Fruit fly (Drosophila melanogaster) whole organism, embryonic: ENCODE data around the gene sdk.
A peak's percentile ranks its signal among the peaks of the same experiment; 100 is the strongest.

Experiments
- Bdp1 ChIP-seq: fragments of 200-800 bp; sonication (Bioruptor generic); optimal IDR thresholded peaks from 3 replicates; lab custom pipeline; 2016; ENCODE audit warnings: missing biosample characterization, missing genetic modification characterization
- CG10543 ChIP-seq: fragments of 200-800 bp; sonication (Bioruptor generic); optimal IDR thresholded peaks from 3 replicates; lab custom pipeline; 2017; ENCODE audit warnings: missing biosample characterization, mild to moderate bottlenecking, missing genetic modification characterization, moderate library complexity
- CG11560 ChIP-seq: fragments of 200-800 bp; sonication (Bioruptor generic); IDR thresholded peaks from 3 replicates; pipeline ENCODE4 v1.3.6; 2022; ENCODE audit warnings: missing biosample characterization, missing genetic modification characterization
- CG11695 ChIP-seq: fragments of 200-800 bp; sonication (Bioruptor generic); IDR thresholded peaks from 3 replicates; pipeline ENCODE4 v1.3.6; 2022; ENCODE audit warnings: missing biosample characterization, missing genetic modification characterization
- CG11696 ChIP-seq: fragments of 200-800 bp; sonication (Bioruptor generic); IDR thresholded peaks from 2 replicates; pipeline ENCODE4 v1.3.6; 2022; ENCODE audit warnings: missing biosample characterization, missing genetic modification characterization
- CG1233 ChIP-seq: fragments of 200-800 bp; sonication (Bioruptor generic); optimal IDR thresholded peaks from 4 replicates; lab custom pipeline; 2018; ENCODE audit warnings: missing biosample characterization, mild to moderate bottlenecking, missing genetic modification characterization
- CG14050 ChIP-seq: fragments of 200-800 bp; sonication (Bioruptor generic); IDR thresholded peaks from 3 replicates; pipeline ENCODE4 v1.3.6; 2022; ENCODE audit warnings: missing biosample characterization, missing genetic modification characterization
- CG14667 ChIP-seq: fragments of 200-800 bp; sonication (Bioruptor generic); IDR thresholded peaks from 2 replicates; pipeline ENCODE4 v1.3.6; 2022; ENCODE audit warnings: missing biosample characterization, missing genetic modification characterization
- CG1603 ChIP-seq: fragments of 200-800 bp; sonication (Bioruptor generic); optimal IDR thresholded peaks from 2 replicates; lab custom pipeline; 2019; ENCODE audit warnings: missing biosample characterization, mild to moderate bottlenecking, missing genetic modification characterization, moderate library complexity
- CG16863 ChIP-seq: fragments of 200-800 bp; sonication (Bioruptor generic); optimal IDR thresholded peaks from 3 replicates; lab custom pipeline; 2016; ENCODE audit warnings: missing biosample characterization, missing genetic modification characterization
- CG2116 ChIP-seq: fragments of 200-800 bp; sonication (Bioruptor generic); optimal IDR thresholded peaks from 3 replicates; lab custom pipeline; 2018; ENCODE audit warnings: missing biosample characterization, mild to moderate bottlenecking, missing genetic modification characterization
- CG32532 ChIP-seq: fragments of 200-800 bp; sonication (Bioruptor generic); IDR thresholded peaks from 2 replicates; pipeline ENCODE4 v1.3.6; 2022; ENCODE audit warnings: missing biosample characterization, missing genetic modification characterization
- CG34376 ChIP-seq: fragments of 200-800 bp; sonication (Bioruptor generic); optimal IDR thresholded peaks from 2 replicates; lab custom pipeline; 2018; ENCODE audit warnings: missing biosample characterization, mild to moderate bottlenecking, missing genetic modification characterization
- CG3726 ChIP-seq: fragments of 200-800 bp; sonication (Bioruptor generic); IDR thresholded peaks from 3 replicates; pipeline ENCODE4, ENCODE4 v1.3.6; 2022; ENCODE audit warnings: missing biosample characterization, missing genetic modification characterization
- CG4360 ChIP-seq: fragments of 200-800 bp; sonication (Bioruptor generic); IDR thresholded peaks from 2 replicates; pipeline ENCODE4 v1.3.6; 2022; ENCODE audit warnings: missing biosample characterization, missing genetic modification characterization
- CG6175 ChIP-seq: fragments of 200-800 bp; sonication (Bioruptor generic); IDR thresholded peaks from 3 replicates; pipeline ENCODE4 v1.3.6; 2022; ENCODE audit warnings: missing biosample characterization, missing genetic modification characterization
- CG7556 ChIP-seq: fragments of 200-800 bp; sonication (Bioruptor generic); optimal IDR thresholded peaks from 2 replicates; lab custom pipeline; 2017; ENCODE audit warnings: missing biosample characterization, mild to moderate bottlenecking, missing genetic modification characterization
- CG9817 ChIP-seq: fragments of 200-800 bp; sonication (Bioruptor generic); optimal IDR thresholded peaks from 2 replicates; lab custom pipeline; 2018; ENCODE audit warnings: missing biosample characterization, mild to moderate bottlenecking, missing genetic modification characterization, moderate library complexity
- CoRest ChIP-seq: fragments of 200-800 bp; sonication (Bioruptor generic); optimal IDR thresholded peaks from 3 replicates; lab custom pipeline; 2018; ENCODE audit warnings: missing biosample characterization, mild to moderate bottlenecking, missing genetic modification characterization, moderate library complexity
- Dref ChIP-seq: fragments of 200-800 bp; sonication (Bioruptor generic); IDR thresholded peaks from 2 replicates; pipeline ENCODE4 v1.3.6; 2022; ENCODE audit warnings: missing biosample characterization, missing genetic modification characterization
- ERR ChIP-seq: fragments of 200-800 bp; sonication (Bioruptor generic); optimal IDR thresholded peaks from 2 replicates; lab custom pipeline; 2016; ENCODE audit warnings: missing biosample characterization, missing genetic modification characterization
- Fer2 ChIP-seq: fragments of 200-800 bp; sonication (Bioruptor generic); optimal IDR thresholded peaks from 2 replicates; lab custom pipeline; 2018; ENCODE audit warnings: missing biosample characterization, mild to moderate bottlenecking, missing genetic modification characterization, moderate library complexity
- HHEX ChIP-seq: fragments of 200-800 bp; sonication (Bioruptor generic); optimal IDR thresholded peaks from 3 replicates; lab custom pipeline; 2017; ENCODE audit warnings: missing biosample characterization, mild to moderate bottlenecking, missing genetic modification characterization, missing genetic modification reagents
- HmgZ ChIP-seq: fragments of 200-800 bp; sonication (Bioruptor generic); optimal IDR thresholded peaks from 2 replicates; lab custom pipeline; 2018; ENCODE audit warnings: missing biosample characterization, mild to moderate bottlenecking, missing genetic modification characterization
- Hsf ChIP-seq: fragments of 200-800 bp; sonication (Bioruptor generic); optimal IDR thresholded peaks from 3 replicates; lab custom pipeline; 2016; ENCODE audit warnings: missing biosample characterization, missing genetic modification characterization
- Med ChIP-seq: fragments of 200-800 bp; sonication (Bioruptor generic); peaks from one replicate; lab custom pipeline; 2016; ENCODE audit warnings: missing biosample characterization, missing genetic modification characterization, mild to moderate bottlenecking, inconsistent platforms, moderate library complexity
- Myb ChIP-seq: fragments of 200-800 bp; sonication (Bioruptor generic); optimal IDR thresholded peaks from 2 replicates; lab custom pipeline; 2016; ENCODE audit warnings: missing biosample characterization, missing genetic modification characterization
- Nf-YA ChIP-seq: fragments of 200-800 bp; sonication (Bioruptor generic); IDR thresholded peaks from 2 replicates; pipeline ENCODE4 v1.3.6; 2022; ENCODE audit warnings: missing biosample characterization, missing genetic modification characterization
- Nf-YB ChIP-seq: fragments of 200-800 bp; sonication (Bioruptor generic); optimal IDR thresholded peaks from 3 replicates; lab custom pipeline; 2019; ENCODE audit warnings: missing biosample characterization, mild to moderate bottlenecking, missing genetic modification characterization, moderate library complexity
- Nf-YC ChIP-seq: fragments of 200-800 bp; optimal IDR thresholded peaks from 3 replicates; lab custom pipeline; 2019; ENCODE audit warnings: missing biosample characterization, mild to moderate bottlenecking, missing genetic modification characterization, moderate library complexity
- Six4 ChIP-seq: fragments of 200-800 bp; sonication (Bioruptor generic); optimal IDR thresholded peaks from 2 replicates; lab custom pipeline; 2016; ENCODE audit warnings: missing biosample characterization, missing genetic modification characterization
- Sox102F ChIP-seq: fragments of 200-800 bp; sonication (Bioruptor generic); optimal IDR thresholded peaks from 2 replicates; lab custom pipeline; 2018; ENCODE audit warnings: missing biosample characterization, mild to moderate bottlenecking, missing genetic modification characterization, moderate library complexity
- Sry-β ChIP-seq: fragments of 200-800 bp; sonication (Bioruptor generic); optimal IDR thresholded peaks from 2 replicates; lab custom pipeline; 2018; ENCODE audit warnings: missing biosample characterization, mild to moderate bottlenecking, missing genetic modification characterization, moderate library complexity
- TFAM ChIP-seq: fragments of 200-800 bp; sonication (Bioruptor generic); optimal IDR thresholded peaks from 2 replicates; lab custom pipeline; 2017; ENCODE audit warnings: missing biosample characterization, missing genetic modification characterization, inconsistent platforms
- Usf ChIP-seq: fragments of 200-800 bp; sonication (Bioruptor generic); optimal IDR thresholded peaks from 2 replicates; lab custom pipeline; 2017; ENCODE audit warnings: missing genotype, missing biosample characterization, missing genetic modification characterization
- Xbp1 ChIP-seq: fragments of 200-800 bp; sonication (Bioruptor generic); optimal IDR thresholded peaks from 3 replicates; lab custom pipeline; 2016; ENCODE audit warnings: missing biosample characterization, mild to moderate bottlenecking, missing genetic modification characterization
- caup ChIP-seq: fragments of 200-800 bp; sonication (Bioruptor generic); optimal IDR thresholded peaks from 3 replicates; lab custom pipeline; 2017; ENCODE audit warnings: missing biosample characterization, mild to moderate bottlenecking, missing genetic modification characterization, moderate library complexity; ENCODE audit not compliant: severe bottlenecking
- cwo ChIP-seq: fragments of 200-800 bp; sonication (Bioruptor generic); optimal IDR thresholded peaks from 3 replicates; lab custom pipeline; 2017; ENCODE audit warnings: missing biosample characterization, missing genetic modification characterization, mild to moderate bottlenecking, moderate library complexity, missing genetic modification reagents
- disco-r ChIP-seq: fragments of 200-800 bp; sonication (Bioruptor generic); optimal IDR thresholded peaks from 2 replicates; lab custom pipeline; 2016; ENCODE audit warnings: missing biosample characterization, missing genetic modification characterization
- ind ChIP-seq: fragments of 200-800 bp; sonication (Bioruptor generic); optimal IDR thresholded peaks from 3 replicates; lab custom pipeline; 2016; ENCODE audit warnings: missing biosample characterization, missing genetic modification characterization
- jumu ChIP-seq: fragments of 200-800 bp; sonication (Bioruptor generic); optimal IDR thresholded peaks from 3 replicates; lab custom pipeline; 2016; ENCODE audit warnings: missing biosample characterization, missing genetic modification characterization
- oc ChIP-seq: fragments of 200-800 bp; sonication (Bioruptor generic); optimal IDR thresholded peaks from 2 replicates; lab custom pipeline; 2018; ENCODE audit warnings: missing biosample characterization, mild to moderate bottlenecking, missing genetic modification characterization, moderate library complexity
- pzg ChIP-seq: fragments of 200-800 bp; sonication (Bioruptor generic); optimal IDR thresholded peaks from 3 replicates; lab custom pipeline; 2018; ENCODE audit warnings: missing biosample characterization, mild to moderate bottlenecking, missing genetic modification characterization, moderate library complexity
- sc ChIP-seq, 3 experiments: fragments of >200 bp in 2 of 3; fragments of 200-800 bp in 1 of 3; sonication (Bioruptor generic) in 1 of 3; optimal IDR thresholded peaks; 2 replicates in 2 of 3; 3 replicates in 1 of 3; lab custom pipeline; 2017; ENCODE audit warnings: mild to moderate bottlenecking in 1 of 3, missing biosample characterization in 1 of 3, missing genetic modification characterization in 1 of 3, missing genetic modification reagents in 1 of 3
- sens ChIP-seq: fragments of 200-800 bp; sonication (Bioruptor generic); peaks from one replicate; lab custom pipeline; 2016; ENCODE audit warnings: missing biosample characterization, missing genetic modification characterization
- twi ChIP-seq: fragments of 200-800 bp; optimal IDR thresholded peaks from 2 replicates; lab custom pipeline; 2019; ENCODE audit warnings: missing biosample characterization, mild to moderate bottlenecking, missing genetic modification characterization, moderate library complexity
- vfl ChIP-seq: fragments of 200-800 bp; sonication (Bioruptor generic); optimal IDR thresholded peaks from 2 replicates; lab custom pipeline; 2016; ENCODE audit warnings: missing biosample characterization, missing genetic modification characterization
- zen2 ChIP-seq: fragments of 200-800 bp; sonication (Bioruptor generic); IDR thresholded peaks from 3 replicates; pipeline ENCODE4 v1.3.6; 2022; ENCODE audit warnings: missing biosample characterization, missing genetic modification characterization; ENCODE audit not compliant: partially characterized antibody
- zfh2 ChIP-seq: fragments of 200-800 bp; sonication (Bioruptor generic); optimal IDR thresholded peaks from 2 replicates; lab custom pipeline; 2016; ENCODE audit warnings: missing biosample characterization, missing genetic modification characterization

The sdk gene

dm6 chrX:758892-759621 is 72.4 kb downstream of the sdk start, which contains the start of gene CG5273 (continued):
- no peak for TF ChIP-seq twi (tag; lab: Kevin White, UChicago)
- no peak for TF ChIP-seq CG6175
- no peak for TF ChIP-seq CG14050 (GFP tag; lab: Robert Waterston, UW)
- TF ChIP-seq Six4 (GFP tag; lab: Kevin White, UChicago) = peak; percentile 52
- TF ChIP-seq sc (optimal IDR thresholded peaks at IDR 0.05; lab: Kevin White, UChicago) = no peak
- no peak for TF ChIP-seq sc (GFP tag; optimal IDR thresholded peaks at IDR 0.05; lab: Kevin White, UChicago)
- peak; percentile 95 for TF ChIP-seq Sry-β (GFP tag; lab: Kevin White, UChicago)
- TF ChIP-seq CG1603 (tag; lab: Kevin White, UChicago) = peak; percentile 91
- TF ChIP-seq CG7556 (GFP tag; lab: Kevin White, UChicago) = peak; percentile 7
- TF ChIP-seq caup = peak; percentile 38
- TF ChIP-seq Sox102F (GFP tag; lab: Kevin White, UChicago) = no peak
- TF ChIP-seq ERR (GFP tag; lab: Kevin White, UChicago) = no peak
- peak; percentile 96 for TF ChIP-seq pzg
- TF ChIP-seq zfh2 = no peak
- TF ChIP-seq CG10543 (GFP tag; lab: Kevin White, UChicago) = peak; percentile 69
- TF ChIP-seq CG11560 (tag; lab: Robert Waterston, UW) = no peak
- TF ChIP-seq Nf-YB (GFP tag; lab: Kevin White, UChicago) = peak; percentile 97
- TF ChIP-seq HmgZ (tag; lab: Kevin White, UChicago) = peak; percentile 53
- TF ChIP-seq CG2116 (GFP tag; lab: Kevin White, UChicago) = peak; percentile 92
- TF ChIP-seq Myb (GFP tag; lab: Kevin White, UChicago) = peak; percentile 94
- TF ChIP-seq CG1233 (GFP tag; lab: Kevin White, UChicago) = no peak
- no peak; the same call in 1 of the 2 replicates for TF ChIP-seq CG32532 (GFP tag; lab: Robert Waterston, UW)
- TF ChIP-seq CG34376 = peak; percentile 80
- no peak for TF ChIP-seq jumu (GFP tag; lab: Kevin White, UChicago)
- peak; percentile 99 for TF ChIP-seq Nf-YC (tag; lab: Kevin White, UChicago)
- peak; percentile 25 for TF ChIP-seq Xbp1
- TF ChIP-seq oc = peak; percentile 11
- 0 out of 2 replicates have a peak, but pooled peaks have one; percentile 32 for TF ChIP-seq Nf-YA
- TF ChIP-seq Hsf (GFP tag; lab: Kevin White, UChicago) = no peak
- TF ChIP-seq ind (GFP tag; lab: Kevin White, UChicago) = no peak
- peak; percentile 6 for TF ChIP-seq cwo (GFP tag; lab: Kevin White, UChicago)
- no peak for TF ChIP-seq Bdp1
- peak; percentile 90 for TF ChIP-seq zen2
- TF ChIP-seq, all 482 proteins: peak for 188

DNA sequence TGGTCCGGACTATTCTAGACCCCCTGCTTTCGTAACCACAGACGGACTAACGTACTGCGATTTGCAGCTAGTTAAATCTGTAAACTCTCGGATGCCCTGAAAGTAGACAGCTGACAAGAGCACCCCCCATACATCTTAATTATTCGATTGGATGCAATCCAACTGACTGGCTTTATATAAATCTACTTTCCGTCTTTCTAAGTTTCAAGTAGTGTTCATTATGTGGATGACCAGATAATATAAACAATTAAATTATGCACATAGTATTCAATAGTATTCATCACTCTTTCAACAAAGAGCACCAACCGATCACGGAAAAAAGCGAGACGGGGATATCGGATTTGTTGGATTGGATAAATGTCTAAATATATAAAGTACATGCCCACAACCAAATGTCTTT is 75.4 kb downstream of the sdk start:
- TF ChIP-seq CG11696 (GFP tag; lab: Robert Waterston, UW) (no peak), HHEX (no peak), Med (GFP tag; lab: Kevin White, UChicago) (peak; percentile 71), sens (peak; percentile 63)

DNA sequence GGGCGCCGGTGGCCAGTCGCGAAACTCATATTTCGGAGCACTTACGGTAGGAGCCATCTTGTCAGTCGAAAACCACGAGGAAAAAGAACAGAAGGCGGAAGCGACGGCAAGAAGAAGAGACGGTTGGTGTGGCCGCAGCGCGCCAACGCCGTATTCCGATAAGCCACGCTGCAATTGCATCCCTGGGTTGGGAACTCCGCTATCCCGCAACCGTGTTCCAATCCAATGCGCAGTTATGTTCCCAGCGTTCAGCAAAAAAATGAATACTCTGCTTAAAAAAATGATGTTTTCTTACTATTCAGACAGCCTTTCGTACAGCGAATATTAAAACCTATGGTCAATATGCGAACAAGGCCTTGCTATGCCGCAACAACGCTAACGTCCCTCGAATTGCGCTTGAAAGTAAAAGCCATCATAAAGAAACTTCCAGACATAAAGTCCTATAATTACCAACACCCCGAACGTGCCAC is 78.4 kb downstream of the sdk start, which contains the start of gene RpL22:
TSS of gene RpL22 (minus strand) at position 92 of the 470 bp plus-strand sequence.
- TF ChIP-seq Fer2 (tag; lab: Kevin White, UChicago) (peak; percentile 60), Dref (GFP tag; lab: Robert Waterston, UW) (peak; percentile 67), Usf (GFP tag; lab: Kevin White, UChicago) (peak; percentile 83), disco-r (GFP tag; lab: Kevin White, UChicago) (peak; percentile 85), CG11695 (GFP tag; lab: Robert Waterston, UW) (peak; percentile 68), CG4360 (peak; percentile 38; the same call in 1 of the 2 replicates), CG3726 (GFP tag; lab: Robert Waterston, UW) (peak; percentile 81), CG16863 (GFP tag; lab: Kevin White, UChicago) (peak; percentile 77), CG14667 (GFP tag; lab: Robert Waterston, UW) (peak; percentile 65), TFAM (GFP tag; lab: Kevin White, UChicago) (peak; percentile 81), CoRest (tag; lab: Kevin White, UChicago) (peak; percentile 75), CG9817 (tag; lab: Kevin White, UChicago) (peak; percentile 77), vfl (GFP tag; lab: Kevin White, UChicago) (peak; percentile 72)
